Fruit fly (Drosophila melanogaster) whole organism, embryonic: ENCODE measurements around the gene CG14840.

Experiments used
- Atf-2 ChIP-seq: fragments of 200-800 bp; sonication (Bioruptor generic); optimal IDR thresholded peaks from 2 replicates; lab custom pipeline; 2016; ENCODE audit warnings: missing biosample characterization, missing genetic modification characterization
- CG10543 ChIP-seq: fragments of 200-800 bp; sonication (Bioruptor generic); optimal IDR thresholded peaks from 3 replicates; lab custom pipeline; 2017; ENCODE audit warnings: missing biosample characterization, mild to moderate bottlenecking, missing genetic modification characterization, moderate library complexity
- CG10959 ChIP-seq: fragments of 200-800 bp; sonication (Bioruptor generic); IDR thresholded peaks from 2 replicates; pipeline ENCODE4 v1.3.6; 2022; ENCODE audit warnings: missing biosample characterization, missing genetic modification characterization
- CG12155 ChIP-seq: fragments of 200-800 bp; sonication (Bioruptor generic); optimal IDR thresholded peaks from 3 replicates; lab custom pipeline; 2016; ENCODE audit warnings: missing biosample characterization, missing genetic modification characterization
- CG12391 ChIP-seq: fragments of 200-800 bp; sonication (Bioruptor generic); optimal IDR thresholded peaks from 3 replicates; lab custom pipeline; 2018; ENCODE audit warnings: missing biosample characterization, mild to moderate bottlenecking, missing genetic modification characterization, moderate library complexity
- CG13775 ChIP-seq: fragments of 200-800 bp; sonication (Bioruptor generic); optimal IDR thresholded peaks from 3 replicates; lab custom pipeline; 2017; ENCODE audit warnings: missing biosample characterization, mild to moderate bottlenecking, missing genetic modification characterization
- CG14014 ChIP-seq: fragments of 200-800 bp; sonication (Bioruptor generic); IDR thresholded peaks from 2 replicates; pipeline ENCODE4 v1.3.6; 2022; ENCODE audit warnings: missing biosample characterization, missing genetic modification characterization
- CG15601 ChIP-seq: fragments of 200-800 bp; sonication (Bioruptor generic); optimal IDR thresholded peaks from 3 replicates; lab custom pipeline; 2019; ENCODE audit warnings: missing biosample characterization, mild to moderate bottlenecking, missing genetic modification characterization, moderate library complexity
- CG17829 ChIP-seq: fragments of 200-800 bp; optimal IDR thresholded peaks from 2 replicates; lab custom pipeline; 2019; ENCODE audit warnings: missing biosample characterization, mild to moderate bottlenecking, missing genetic modification characterization, moderate library complexity
- CG1792 ChIP-seq: fragments of 200-800 bp; sonication (Bioruptor generic); optimal IDR thresholded peaks from 2 replicates; lab custom pipeline; 2016; ENCODE audit warnings: missing biosample characterization, missing genetic modification characterization
- CG1832 ChIP-seq: fragments of 200-800 bp; sonication (Bioruptor generic); optimal IDR thresholded peaks from 2 replicates; lab custom pipeline; 2017; ENCODE audit warnings: missing biosample characterization, mild to moderate bottlenecking, missing genetic modification characterization, inconsistent platforms
- CG18476 ChIP-seq: fragments of 200-800 bp; sonication (Bioruptor generic); optimal IDR thresholded peaks from 2 replicates; lab custom pipeline; 2016; ENCODE audit warnings: missing biosample characterization, mild to moderate bottlenecking, missing genetic modification characterization
- CG18764 ChIP-seq: fragments of 200-800 bp; sonication (Bioruptor generic); optimal IDR thresholded peaks from 3 replicates; lab custom pipeline; 2016; ENCODE audit warnings: missing biosample characterization, missing genetic modification characterization
- CG30020 ChIP-seq: fragments of 200-800 bp; optimal IDR thresholded peaks from 2 replicates; lab custom pipeline; 2019; ENCODE audit warnings: missing biosample characterization, mild to moderate bottlenecking, missing genetic modification characterization, moderate library complexity
- CG33557 ChIP-seq: fragments of 200-800 bp; sonication (Bioruptor generic); optimal IDR thresholded peaks from 2 replicates; lab custom pipeline; 2019; ENCODE audit warnings: missing biosample characterization, mild to moderate bottlenecking, missing genetic modification characterization, moderate library complexity
- CG34224 ChIP-seq: fragments of 200-800 bp; sonication (Bioruptor generic); IDR thresholded peaks from 3 replicates; pipeline ENCODE4 v1.3.6; 2022; ENCODE audit warnings: missing biosample characterization, missing genetic modification characterization; ENCODE audit not compliant: partially characterized antibody
- CG4820 ChIP-seq: fragments of 200-800 bp; sonication (Bioruptor generic); optimal IDR thresholded peaks from 3 replicates; lab custom pipeline; 2016; ENCODE audit warnings: missing biosample characterization, missing genetic modification characterization
- CG5953 ChIP-seq: fragments of 200-800 bp; sonication (Bioruptor generic); IDR thresholded peaks from 2 replicates; pipeline ENCODE4 v1.3.6; 2022; ENCODE audit warnings: missing biosample characterization, missing genetic modification characterization
- CG6175 ChIP-seq: fragments of 200-800 bp; sonication (Bioruptor generic); IDR thresholded peaks from 3 replicates; pipeline ENCODE4 v1.3.6; 2022; ENCODE audit warnings: missing biosample characterization, missing genetic modification characterization
- CG7928 ChIP-seq: fragments of 200-800 bp; sonication (Bioruptor generic); optimal IDR thresholded peaks from 2 replicates; lab custom pipeline; 2017; ENCODE audit warnings: missing biosample characterization, mild to moderate bottlenecking, missing genetic modification characterization
- CG8944 ChIP-seq: fragments of 200-800 bp; sonication (Bioruptor generic); optimal IDR thresholded peaks from 3 replicates; lab custom pipeline; 2016; ENCODE audit warnings: missing biosample characterization, missing genetic modification characterization
- CG9727 ChIP-seq: fragments of 200-800 bp; sonication (Bioruptor generic); optimal IDR thresholded peaks from 3 replicates; lab custom pipeline; 2017; ENCODE audit warnings: missing biosample characterization, mild to moderate bottlenecking, missing genetic modification characterization
- CG9932 ChIP-seq: fragments of 200-800 bp; sonication (Bioruptor generic); IDR thresholded peaks from 2 replicates; pipeline ENCODE4 v1.3.6; 2022; ENCODE audit warnings: missing biosample characterization, missing genetic modification characterization
- Chrac-16 ChIP-seq: fragments of 200-800 bp; sonication (Bioruptor generic); optimal IDR thresholded peaks from 3 replicates; lab custom pipeline; 2016; ENCODE audit warnings: missing biosample characterization, missing genetic modification characterization
- Nf-YA ChIP-seq: fragments of 200-800 bp; sonication (Bioruptor generic); IDR thresholded peaks from 2 replicates; pipeline ENCODE4 v1.3.6; 2022; ENCODE audit warnings: missing biosample characterization, missing genetic modification characterization
- Nf-YC ChIP-seq: fragments of 200-800 bp; optimal IDR thresholded peaks from 3 replicates; lab custom pipeline; 2019; ENCODE audit warnings: missing biosample characterization, mild to moderate bottlenecking, missing genetic modification characterization, moderate library complexity
- NfI ChIP-seq: fragments of 200-800 bp; sonication (Bioruptor generic); optimal IDR thresholded peaks from 3 replicates; lab custom pipeline; 2018; ENCODE audit warnings: missing biosample characterization, mild to moderate bottlenecking, missing genetic modification characterization, moderate library complexity
- Oaz ChIP-seq: fragments of 200-800 bp; sonication (Bioruptor generic); IDR thresholded peaks from 2 replicates; pipeline ENCODE4 v1.3.6; 2022; ENCODE audit warnings: missing biosample characterization, missing genetic modification characterization
- Optix ChIP-seq: fragments of 200-800 bp; sonication (Bioruptor generic); IDR thresholded peaks from 3 replicates; pipeline ENCODE4 v1.3.6; 2022; ENCODE audit warnings: missing biosample characterization, missing genetic modification characterization
- Ravus ChIP-seq: fragments of 200-800 bp; sonication (Bioruptor generic); IDR thresholded peaks from 2 replicates; pipeline ENCODE4 v1.3.6; 2022; ENCODE audit warnings: missing biosample characterization, missing genetic modification characterization
- Spps ChIP-seq: fragments of 200-800 bp; sonication (Bioruptor generic); optimal IDR thresholded peaks from 2 replicates; lab custom pipeline; 2018; ENCODE audit warnings: missing biosample characterization, mild to moderate bottlenecking, missing genetic modification characterization
- Sry-β ChIP-seq: fragments of 200-800 bp; sonication (Bioruptor generic); optimal IDR thresholded peaks from 2 replicates; lab custom pipeline; 2018; ENCODE audit warnings: missing biosample characterization, mild to moderate bottlenecking, missing genetic modification characterization, moderate library complexity
- Ssrp ChIP-seq: fragments of 200-800 bp; sonication (Bioruptor generic); optimal IDR thresholded peaks from 2 replicates; lab custom pipeline; 2018; ENCODE audit warnings: missing biosample characterization, mild to moderate bottlenecking, missing genetic modification characterization, moderate library complexity
- Taf1 ChIP-seq: fragments of 200-800 bp; sonication (Bioruptor generic); IDR thresholded peaks from 2 replicates; pipeline ENCODE4 v1.3.6; 2022; ENCODE audit warnings: missing biosample characterization, missing genetic modification characterization
- ara ChIP-seq: fragments of 200-800 bp; sonication (Bioruptor generic); IDR thresholded peaks from 2 replicates; pipeline ENCODE4 v1.3.6; 2022; ENCODE audit warnings: missing biosample characterization, missing genetic modification characterization
- bab2 ChIP-seq: fragments of 200-800 bp; sonication (Bioruptor generic); optimal IDR thresholded peaks from 2 replicates; lab custom pipeline; 2016; ENCODE audit warnings: missing biosample characterization, missing genetic modification characterization
- btn ChIP-seq: fragments of 200-800 bp; sonication (Bioruptor generic); optimal IDR thresholded peaks from 2 replicates; lab custom pipeline; 2016; ENCODE audit warnings: missing biosample characterization, missing genetic modification characterization
- cato ChIP-seq: fragments of 200-800 bp; sonication (Bioruptor generic); optimal IDR thresholded peaks from 2 replicates; lab custom pipeline; 2016; ENCODE audit warnings: missing biosample characterization, missing genetic modification characterization, borderline replicate concordance
- dm ChIP-seq: fragments of 200-800 bp; sonication (Bioruptor generic); optimal IDR thresholded peaks from 3 replicates; lab custom pipeline; 2016; ENCODE audit warnings: missing biosample characterization, missing genetic modification characterization
- emc ChIP-seq: fragments of 200-800 bp; sonication (Bioruptor generic); optimal IDR thresholded peaks from 2 replicates; lab custom pipeline; 2016; ENCODE audit warnings: missing biosample characterization, missing genetic modification characterization
- esg ChIP-seq: fragments of 200-800 bp; sonication (Bioruptor generic); conservative IDR thresholded peaks from 2 replicates; pipeline ENCODE4 v1.3.6; 2022; ENCODE audit warnings: missing biosample characterization, missing genetic modification characterization
- gsb ChIP-seq: fragments of 200-800 bp; sonication (Bioruptor generic); IDR thresholded peaks from 2 replicates; pipeline ENCODE4 v1.3.6; 2022; ENCODE audit warnings: missing biosample characterization, missing genetic modification characterization
- jing ChIP-seq: fragments of 200-800 bp; sonication (Bioruptor generic); optimal IDR thresholded peaks from 2 replicates; lab custom pipeline; 2018; ENCODE audit warnings: missing biosample characterization, mild to moderate bottlenecking, missing genetic modification characterization
- lmd ChIP-seq: fragments of 200-800 bp; sonication (Bioruptor generic); IDR thresholded peaks from 2 replicates; pipeline ENCODE4 v1.3.6; 2022; ENCODE audit warnings: missing biosample characterization, missing genetic modification characterization
- nau ChIP-seq: fragments of 200-800 bp; sonication (Bioruptor generic); optimal IDR thresholded peaks from 3 replicates; lab custom pipeline; 2017; ENCODE audit warnings: missing biosample characterization, mild to moderate bottlenecking, missing genetic modification characterization, missing genetic modification reagents
- nmo ChIP-seq: fragments of 200-800 bp; sonication (Bioruptor generic); optimal IDR thresholded peaks from 2 replicates; lab custom pipeline; 2018; ENCODE audit warnings: missing biosample characterization, mild to moderate bottlenecking, missing genetic modification characterization, moderate library complexity
- ro ChIP-seq: fragments of 200-800 bp; sonication (Bioruptor generic); IDR thresholded peaks from 2 replicates; pipeline ENCODE4 v1.3.6; 2022; ENCODE audit warnings: missing biosample characterization, missing genetic modification characterization
- sens-2 ChIP-seq: fragments of 200-800 bp; sonication (Bioruptor generic); IDR thresholded peaks from 2 replicates; pipeline ENCODE4 v1.3.6; 2022; ENCODE audit warnings: missing biosample characterization, missing genetic modification characterization
- sisA ChIP-seq: fragments of 200-800 bp; sonication (Bioruptor generic); IDR thresholded peaks from 2 replicates; pipeline ENCODE4 v1.3.6; 2022; ENCODE audit warnings: missing biosample characterization, missing genetic modification characterization
- slou ChIP-seq: fragments of 200-800 bp; sonication (Bioruptor generic); optimal IDR thresholded peaks from 3 replicates; lab custom pipeline; 2016; ENCODE audit warnings: missing biosample characterization, missing genetic modification characterization

The CG14840 gene

dm6 chr3R:14277894-14278522 lies 17.0 kb upstream of the CG14840 start (continued):
- TF ChIP-seq Nf-YC (tag; lab: Kevin White, UChicago) (no peak), cato (GFP tag; lab: Kevin White, UChicago) (peak; percentile 36), CG15601 (tag; lab: Kevin White, UChicago) (no peak), Oaz (GFP tag; lab: Robert Waterston, UW) (peak; percentile 51; the same call in 1 of the 2 replicates), Taf1 (GFP tag; lab: Robert Waterston, UW) (peak; percentile 53; the same call in 1 of the 2 replicates), CG14014 (GFP tag; lab: Robert Waterston, UW) (peak; percentile 88), dm (GFP tag; lab: Kevin White, UChicago) (no peak), sens-2 (0 out of 2 replicates have a peak, but pooled peaks have one; percentile 50), Atf-2 (GFP tag; lab: Kevin White, UChicago) (no peak), nau (no peak), bab2 (GFP tag; lab: Kevin White, UChicago) (peak; percentile 41), CG13775 (GFP tag; lab: Kevin White, UChicago) (peak; percentile 84), jing (GFP tag; lab: Kevin White, UChicago) (peak; percentile 46), CG34224 (GFP tag; lab: Robert Waterston, UW) (no peak), CG8944 (GFP tag; lab: Kevin White, UChicago) (peak; percentile 29), sisA (peak; percentile 70), CG10543 (GFP tag; lab: Kevin White, UChicago) (peak; percentile 36), CG18764 (GFP tag; lab: Kevin White, UChicago) (peak; percentile 19), CG12391 (peak; percentile 87), CG12155 (GFP tag; lab: Kevin White, UChicago) (no peak), CG30020 (tag; lab: Kevin White, UChicago) (no peak), CG10959 (peak; percentile 83), Ravus (GFP tag; lab: Robert Waterston, UW) (peak; percentile 65), Spps (peak; percentile 64), ara (GFP tag; lab: Robert Waterston, UW) (peak; percentile 87), CG6175 (GFP tag; lab: Robert Waterston, UW) (0 out of 3 replicates have a peak, but pooled peaks have one; percentile 23), CG9727 (GFP tag; lab: Kevin White, UChicago) (peak; percentile 97), CG5953 (peak; percentile 76), CG4820 (GFP tag; lab: Kevin White, UChicago) (peak; percentile 61), Optix (peak; percentile 54; the same call in 2 of the 3 replicates), emc (GFP tag; lab: Kevin White, UChicago) (no peak), nmo (GFP tag; lab: Kevin White, UChicago) (peak; percentile 75), CG1832 (peak; percentile 2), Chrac-16 (GFP tag; lab: Kevin White, UChicago) (peak; percentile 75), Ssrp (tag; lab: Kevin White, UChicago) (peak; percentile 35), CG9932 (peak; percentile 72), gsb (peak; percentile 68), ro (GFP tag; lab: Robert Waterston, UW) (0 out of 2 replicates have a peak, but pooled peaks have one; percentile 12), CG7928 (GFP tag; lab: Kevin White, UChicago) (no peak), slou (GFP tag; lab: Kevin White, UChicago) (peak; percentile 2), Nf-YA (peak; percentile 67; the same call in 1 of the 2 replicates), Sry-β (GFP tag; lab: Kevin White, UChicago) (no peak), CG17829 (tag; lab: Kevin White, UChicago) (peak; percentile 91), btn (GFP tag; lab: Kevin White, UChicago) (no peak), esg (GFP tag; lab: Robert Waterston, UW) (peak; percentile 69), CG18476 (peak; percentile 69), lmd (GFP tag; lab: Robert Waterston, UW) (peak; percentile 74; the same call in 1 of the 2 replicates), CG1792 (GFP tag; lab: Kevin White, UChicago) (no peak), NfI (GFP tag; lab: Kevin White, UChicago) (peak; percentile 69), CG33557 (GFP tag; lab: Kevin White, UChicago) (peak; percentile 79)
